Worm (Caenorhabditis elegans) whole organism, early embryonic: ENCODE data around the gene clh-4.

Experiments
- B0310.2 ChIP-seq: sonication (generic microtip); optimal IDR thresholded peaks from 2 replicates; lab custom pipeline; 2016; ENCODE audit warnings: mild to moderate bottlenecking, missing genetic modification characterization, missing compliant biosample characterization
- F13C5.2 ChIP-seq: sonication (generic microtip); optimal IDR thresholded peaks from 2 replicates; lab custom pipeline; 2017; ENCODE audit warnings: mild to moderate bottlenecking, missing genetic modification characterization, inconsistent platforms, missing compliant biosample characterization
- aly-1 ChIP-seq: sonication (generic microtip); optimal IDR thresholded peaks from 2 replicates; lab custom pipeline; 2016; ENCODE audit warnings: missing genetic modification characterization, missing compliant biosample characterization
- ama-1 ChIP-seq: fragments of 150-350 bp; optimal IDR thresholded peaks from 2 replicates; lab custom pipeline; 2014
- ceh-36 ChIP-seq: sonication (generic microtip); optimal IDR thresholded peaks from 2 replicates; lab custom pipeline; 2016; ENCODE audit warnings: missing genetic modification characterization, inconsistent platforms, missing compliant biosample characterization
- ets-7 ChIP-seq: sonication (generic microtip); optimal IDR thresholded peaks from 2 replicates; lab custom pipeline; 2016; ENCODE audit warnings: missing genotype, missing genetic modification characterization, missing compliant biosample characterization
- flt-1 ChIP-seq: fragments of 200-800 bp; sonication (Bioruptor generic); IDR thresholded peaks from 2 replicates; pipeline ENCODE4 v1.3.6; 2022; ENCODE audit warnings: missing genetic modification characterization, missing compliant biosample characterization
- hmg-4 ChIP-seq: fragments of 200-800 bp; sonication (Bioruptor generic); optimal IDR thresholded peaks from 2 replicates; lab custom pipeline; 2018; ENCODE audit warnings: mild to moderate bottlenecking, missing genetic modification characterization, missing compliant biosample characterization
- pes-1 ChIP-seq: fragments of 200-800 bp; sonication (Bioruptor generic); IDR thresholded peaks from 2 replicates; pipeline ENCODE4 v1.3.6; 2022; ENCODE audit warnings: missing genetic modification reagents, missing genetic modification characterization, missing compliant biosample characterization
- scrt-1 ChIP-seq: fragments of 200-800 bp; sonication (Bioruptor generic); IDR thresholded peaks from 2 replicates; pipeline ENCODE4 v1.3.6; 2022; ENCODE audit warnings: missing genetic modification characterization, missing compliant biosample characterization
- tra-4 ChIP-seq: sonication (generic microtip); optimal IDR thresholded peaks from 2 replicates; lab custom pipeline; 2017; ENCODE audit warnings: missing genetic modification characterization, missing compliant biosample characterization

DNA sequence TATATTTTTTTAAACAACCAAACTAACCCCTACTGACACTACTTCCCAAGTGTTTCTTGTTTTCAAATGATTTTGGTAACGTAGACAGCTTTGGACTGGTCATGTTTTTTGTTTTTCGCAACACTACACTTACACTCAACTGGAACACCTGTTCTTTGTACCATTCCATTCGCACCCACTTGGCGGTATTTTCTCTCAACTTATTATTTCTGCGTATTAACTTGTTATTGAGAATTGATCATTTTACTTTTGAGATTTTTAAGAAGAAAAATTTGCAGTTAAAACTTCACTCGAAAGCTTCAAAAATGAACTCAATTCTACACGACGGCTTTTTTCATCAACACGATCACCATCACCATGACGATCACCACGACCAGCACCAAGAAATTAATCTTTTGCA lies 34.5 kb upstream of the clh-4 start, which contains the start of gene ZK470.2:
- no peak for TF ChIP-seq flt-1 (GFP tag; lab: Robert Waterston, UW)
- TF ChIP-seq F13C5.2 (tag; lab: Kevin White, UChicago): no peak
- TF ChIP-seq scrt-1: no peak
- TF ChIP-seq hmg-4 (GFP tag; lab: Kevin White, UChicago): no peak
- no peak for TF ChIP-seq ama-1 (lab: Kevin White, UChicago)
- no peak for TF ChIP-seq B0310.2
- no peak for TF ChIP-seq pes-1
- no peak for TF ChIP-seq ceh-36 (tag; lab: Kevin White, UChicago)
- no peak for TF ChIP-seq aly-1
- no peak for TF ChIP-seq ets-7 (tag; lab: Kevin White, UChicago)
- no peak for TF ChIP-seq tra-4 (tag; lab: Kevin White, UChicago)
